Worm (Caenorhabditis elegans) whole organism, young adult: Measurements from ENCODE around the gene Y45G5AM.9.

Source experiments
- C06A6.2 ChIP-seq: fragments of 200-800 bp; sonication (Bioruptor generic); conservative IDR thresholded peaks from 2 replicates; pipeline ENCODE4 v1.3.6; 2022; ENCODE audit warnings: missing genetic modification characterization, missing compliant biosample characterization
- F57A8.1 ChIP-seq: fragments of 200-800 bp; sonication (Bioruptor generic); optimal IDR thresholded peaks from 2 replicates; lab custom pipeline; 2018; ENCODE audit warnings: mild to moderate bottlenecking, missing genetic modification characterization, moderate library complexity, missing compliant biosample characterization
- F57C9.4 ChIP-seq: sonication (generic microtip); optimal IDR thresholded peaks from 2 replicates; lab custom pipeline; 2017; ENCODE audit warnings: mild to moderate bottlenecking, missing genetic modification characterization, missing compliant biosample characterization
- ZK185.1 ChIP-seq: sonication (generic microtip); optimal IDR thresholded peaks from 2 replicates; lab custom pipeline; 2016; ENCODE audit warnings: mild to moderate bottlenecking, missing genetic modification characterization, missing compliant biosample characterization; ENCODE audit not compliant: poor library complexity, severe bottlenecking
- ceh-58 ChIP-seq: fragments of 200-800 bp; sonication (Bioruptor generic); IDR thresholded peaks from 2 replicates; pipeline ENCODE4 v1.3.6; 2022; ENCODE audit warnings: missing genetic modification characterization, missing compliant biosample characterization
- madf-10 ChIP-seq: sonication (generic microtip); optimal IDR thresholded peaks from 2 replicates; lab custom pipeline; 2016; ENCODE audit warnings: mild to moderate bottlenecking, missing genetic modification characterization, missing compliant biosample characterization
- nfyb-1 ChIP-seq: fragments of 200-800 bp; sonication (Bioruptor generic); IDR thresholded peaks from 2 replicates; pipeline ENCODE4 v1.3.6; 2022; ENCODE audit warnings: missing genetic modification reagents, missing genetic modification characterization, missing compliant biosample characterization
- nhr-27 ChIP-seq: fragments of 200-800 bp; sonication (Bioruptor generic); optimal IDR thresholded peaks from 2 replicates; lab custom pipeline; 2018; ENCODE audit warnings: mild to moderate bottlenecking, missing genetic modification characterization, moderate library complexity, missing compliant biosample characterization
- nhr-90 ChIP-seq: sonication (generic microtip); optimal IDR thresholded peaks from 2 replicates; lab custom pipeline; 2016; ENCODE audit warnings: missing genotype, mild to moderate bottlenecking, missing genetic modification characterization, missing compliant biosample characterization
- sea-2 ChIP-seq: fragments of 200-800 bp; sonication (Bioruptor generic); IDR thresholded peaks from 2 replicates; pipeline ENCODE4 v1.3.6; 2022; ENCODE audit warnings: missing genetic modification characterization, missing compliant biosample characterization
- snpc-4 ChIP-seq, 5 experiments: fragments of 150-350 bp in 1 of 5; sonication (generic microtip) in 4 of 5; optimal IDR thresholded peaks; 2 replicates each; lab custom pipeline; 2014 to 2018; ENCODE audit warnings: missing genetic modification characterization in 5 of 5, missing biosample characterization in 3 of 5, antibody characterized with exemption in 2 of 5, mild to moderate bottlenecking in 2 of 5, missing compliant biosample characterization in 2 of 5, missing genotype in 2 of 5, moderate library complexity in 2 of 5, missing genetic modification reagents in 1 of 5
- tbx-9 ChIP-seq: sonication (generic microtip); optimal IDR thresholded peaks from 2 replicates; lab custom pipeline; 2016; ENCODE audit warnings: borderline replicate concordance, missing genetic modification characterization, inconsistent platforms, missing compliant biosample characterization

DNA sequence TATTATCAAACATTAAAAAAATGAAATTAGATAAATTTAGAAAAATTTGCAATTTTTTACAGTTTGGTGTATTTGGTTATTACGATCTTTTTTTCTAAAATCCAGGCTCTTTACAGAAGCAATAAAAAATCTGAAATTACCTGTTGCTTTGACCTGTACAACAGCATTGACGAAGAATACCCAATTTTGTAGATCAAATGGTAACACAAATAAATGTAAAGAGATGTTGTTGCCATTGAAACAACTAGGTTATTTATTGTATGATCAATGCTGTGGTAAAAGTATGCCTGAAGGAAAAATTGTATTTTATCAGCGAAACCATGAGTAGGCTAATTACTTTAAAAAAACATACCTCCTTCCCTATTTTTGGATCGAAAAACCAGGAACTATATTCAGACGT lies 47.1 kb upstream of the Y45G5AM.9 start:
- no peak for TF ChIP-seq F57A8.1 (GFP tag; lab: Kevin White, UChicago)
- no peak for TF ChIP-seq ZK185.1 (tag; lab: Kevin White, UChicago)
- TF ChIP-seq tbx-9: no peak
- TF ChIP-seq snpc-4 (GFP tag; optimal IDR thresholded peaks at IDR 0.05; lab: Kevin White, UChicago): no peak
- no peak for TF ChIP-seq snpc-4 (tag; optimal IDR thresholded peaks at IDR 0.05; lab: Kevin White, UChicago)
- TF ChIP-seq C06A6.2 (GFP tag; lab: Robert Waterston, UW): no peak
- TF ChIP-seq nfyb-1 (GFP tag; lab: Robert Waterston, UW): no peak
- TF ChIP-seq nhr-90 (tag; lab: Kevin White, UChicago): no peak
- no peak for TF ChIP-seq madf-10 (tag; lab: Kevin White, UChicago)
- no peak for TF ChIP-seq ceh-58
- TF ChIP-seq F57C9.4 (tag; lab: Kevin White, UChicago): no peak
- TF ChIP-seq sea-2 (GFP tag; lab: Robert Waterston, UW): no peak
- TF ChIP-seq nhr-27: no peak
